Worm (Caenorhabditis elegans): Measurements from ENCODE around the gene F14H3.6.

The F14H3.6 gene

ce11 chrV:16058872-16059271 is at the start of gene F14H3.6:
F14H3.6 (minus strand) TSS chrV:16058893.
- TF ChIP-seq him-1 (tag; optimal IDR thresholded peaks at IDR 0.05) (no peak), W03F9.2 (tag; optimal IDR thresholded peaks at IDR 0.05) (no peak), dao-5 (tag; optimal IDR thresholded peaks at IDR 0.05) (no peak)

- TF ChIP-seq him-1 (tag; optimal IDR thresholded peaks at IDR 0.05) (no peak), W03F9.2 (tag; optimal IDR thresholded peaks at IDR 0.05) (no peak), dao-5 (tag; optimal IDR thresholded peaks at IDR 0.05) (no peak)
Measured at ce11 chrV:16103594-16103993, 44.9 kb upstream of the F14H3.6 start, which contains the start of gene argk-1. argk-1 (plus strand) TSS chrV:16103894.

- TF ChIP-seq W03F9.2 (tag; optimal IDR thresholded peaks at IDR 0.05) (no peak), him-1 (tag; optimal IDR thresholded peaks at IDR 0.05) (no peak), dao-5 (tag; optimal IDR thresholded peaks at IDR 0.05) (no peak)
Measured at ce11 chrV:16100103-16100730, 41.5 kb upstream of the F14H3.6 start, which contains the start of gene cth-1. cth-1 (plus strand) TSS chrV:16100680.

- TF ChIP-seq him-1 (tag; optimal IDR thresholded peaks at IDR 0.05) (no peak), W03F9.2 (tag; optimal IDR thresholded peaks at IDR 0.05) (no peak), dao-5 (tag; optimal IDR thresholded peaks at IDR 0.05) (no peak)
Measured at ce11 chrV:16099441-16099840, 40.7 kb upstream of the F14H3.6 start, which contains the start of gene str-7. str-7 (minus strand) TSS chrV:16099541.

- TF ChIP-seq W03F9.2 (tag; optimal IDR thresholded peaks at IDR 0.05) (no peak), him-1 (tag; optimal IDR thresholded peaks at IDR 0.05) (no peak), dao-5 (tag; optimal IDR thresholded peaks at IDR 0.05) (no peak)
Measured at ce11 chrV:16094862-16095261, 36.2 kb upstream of the F14H3.6 start.

ce11 chrV:16094284-16094683 is 35.6 kb upstream of the F14H3.6 start, which contains the start of gene F22B8.7:
F22B8.7 (plus strand) TSS chrV:16094584.
- TF ChIP-seq dao-5 (tag; optimal IDR thresholded peaks at IDR 0.05) (no peak), him-1 (tag; optimal IDR thresholded peaks at IDR 0.05) (no peak), W03F9.2 (tag; optimal IDR thresholded peaks at IDR 0.05) (no peak)

ce11 chrV:16090685-16091084 is 32.0 kb upstream of the F14H3.6 start, which contains the start of gene F22B8.3:
F22B8.3 (plus strand) TSS chrV:16090985.
- TF ChIP-seq him-1 (tag; optimal IDR thresholded peaks at IDR 0.05) (no peak), dao-5 (tag; optimal IDR thresholded peaks at IDR 0.05) (no peak), W03F9.2 (tag; optimal IDR thresholded peaks at IDR 0.05) (no peak)

- TF ChIP-seq him-1 (tag; optimal IDR thresholded peaks at IDR 0.05), result no peak
Measured at ce11 chrV:16080678-16081077, 22.0 kb upstream of the F14H3.6 start.

ce11 chrV:16080039-16080438 is 21.3 kb upstream of the F14H3.6 start:
- no peak for TF ChIP-seq W03F9.2 (tag; optimal IDR thresholded peaks at IDR 0.05)
- no peak for TF ChIP-seq him-1 (tag; optimal IDR thresholded peaks at IDR 0.05)
- TF ChIP-seq dao-5 (tag; optimal IDR thresholded peaks at IDR 0.05), result no peak

ce11 chrV:16075250-16075709 is 16.6 kb upstream of the F14H3.6 start, which contains the start of the genes F14H3.12 and srj-29:
F14H3.12 (minus strand) TSS chrV:16075323.
srj-29 (plus strand) TSS chrV:16075659.
- no peak for TF ChIP-seq dao-5 (tag; optimal IDR thresholded peaks at IDR 0.05)
- no peak for TF ChIP-seq him-1 (tag; optimal IDR thresholded peaks at IDR 0.05)
- TF ChIP-seq W03F9.2 (tag; optimal IDR thresholded peaks at IDR 0.05), result no peak

ce11 chrV:16073856-16074255 is 15.2 kb upstream of the F14H3.6 start, which contains the start of gene srj-10:
srj-10 (minus strand) TSS chrV:16073956.
- no peak for TF ChIP-seq W03F9.2 (tag; optimal IDR thresholded peaks at IDR 0.05)
- no peak for TF ChIP-seq him-1 (tag; optimal IDR thresholded peaks at IDR 0.05)
- TF ChIP-seq dao-5 (tag; optimal IDR thresholded peaks at IDR 0.05), result no peak

- TF ChIP-seq W03F9.2 (tag; optimal IDR thresholded peaks at IDR 0.05) (no peak), dao-5 (tag; optimal IDR thresholded peaks at IDR 0.05) (no peak), him-1 (tag; optimal IDR thresholded peaks at IDR 0.05) (no peak)
Measured at ce11 chrV:16071167-16071566, 12.5 kb upstream of the F14H3.6 start, which contains the start of gene nhr-176. nhr-176 (plus strand) TSS chrV:16071325.

- no peak for TF ChIP-seq W03F9.2 (tag; optimal IDR thresholded peaks at IDR 0.05)
- TF ChIP-seq dao-5 (tag; optimal IDR thresholded peaks at IDR 0.05), result no peak
- TF ChIP-seq him-1 (tag; optimal IDR thresholded peaks at IDR 0.05), result no peak
Measured at ce11 chrV:16068938-16069337, 10.2 kb upstream of the F14H3.6 start, which contains the start of gene cyp-35D1. cyp-35D1 (plus strand) TSS chrV:16069238.

- TF ChIP-seq W03F9.2 (tag; optimal IDR thresholded peaks at IDR 0.05) (no peak), him-1 (tag; optimal IDR thresholded peaks at IDR 0.05) (no peak), dao-5 (tag; optimal IDR thresholded peaks at IDR 0.05) (no peak)
Measured at ce11 chrV:16062788-16063187, 4.1 kb upstream of the F14H3.6 start, which contains the start of gene F14H3.14. F14H3.14 (minus strand) TSS chrV:16062888.

Data from whole organism, L4/young adult.